Fruit fly (Drosophila melanogaster): ENCODE measurements around the gene eIF1A.

The eIF1A gene

dm6 chr3R:18311368-18311919 is 37.0 kb downstream of the eIF1A start (continued):
- TF ChIP-seq BtbVII (GFP tag; optimal IDR thresholded peaks at IDR 0.05): peak; percentile 39
- peak; percentile 48; the same call in 1 of the 2 replicates for TF ChIP-seq wdn (GFP tag; IDR thresholded peaks at IDR 0.05)
- no peak for TF ChIP-seq lmd (GFP tag; IDR thresholded peaks at IDR 0.05)
- peak; percentile 37 for TF ChIP-seq HmgZ (tag; optimal IDR thresholded peaks at IDR 0.05)
- TF ChIP-seq CG16813 (GFP tag; IDR thresholded peaks at IDR 0.05; ENCODE audit: partially characterized antibody): no peak
- peak; percentile 83 for TF ChIP-seq ftz-f1 (GFP tag; optimal IDR thresholded peaks at IDR 0.05)
- no peak for TF ChIP-seq lov (optimal IDR thresholded peaks at IDR 0.05)
- 0 out of 3 replicates have a peak, but pooled peaks have one; percentile 38 for TF ChIP-seq lov (GFP tag; IDR thresholded peaks at IDR 0.05)
- peak; percentile 79 for TF ChIP-seq CG1603 (tag; optimal IDR thresholded peaks at IDR 0.05)
- TF ChIP-seq Aef1 (GFP tag; IDR thresholded peaks at IDR 0.05): 0 out of 3 replicates have a peak, but pooled peaks have one; percentile 36
- TF ChIP-seq CG32532 (GFP tag; IDR thresholded peaks at IDR 0.05): peak; percentile 50; the same call in 1 of the 2 replicates
- TF ChIP-seq bbx (GFP tag; IDR thresholded peaks at IDR 0.05; ENCODE audit: partially characterized antibody): peak; percentile 53; the same call in 1 of the 2 replicates
- peak; percentile 52 for TF ChIP-seq CG8089 (GFP tag; optimal IDR thresholded peaks at IDR 0.05)
- TF ChIP-seq Hr3 (GFP tag; optimal IDR thresholded peaks at IDR 0.05): peak; percentile 4
- peak; percentile 25 for TF ChIP-seq CG1647 (GFP tag; optimal IDR thresholded peaks at IDR 0.05)
- no peak for TF ChIP-seq sens-2 (GFP tag; IDR thresholded peaks at IDR 0.05)
- TF ChIP-seq CG6791 (GFP tag; IDR thresholded peaks at IDR 0.05; ENCODE audit: partially characterized antibody): no peak
- TF ChIP-seq sug (tag; optimal IDR thresholded peaks at IDR 0.05): peak; percentile 23
- 0 out of 3 replicates have a peak, but pooled peaks have one; percentile 27 for TF ChIP-seq so (GFP tag; IDR thresholded peaks at IDR 0.05)
- peak; percentile 81 for TF ChIP-seq CG12391 (tag; optimal IDR thresholded peaks at IDR 0.05)
- peak; percentile 2 for TF ChIP-seq Vsx1 (GFP tag; optimal IDR thresholded peaks at IDR 0.05)
- 0 out of 2 replicates have a peak, but pooled peaks have one; percentile 2 for TF ChIP-seq E2f1 (GFP tag; IDR thresholded peaks at IDR 0.05)
- no peak for TF ChIP-seq CG7357 (GFP tag; IDR thresholded peaks at IDR 0.05)
- TF ChIP-seq CG8765 (GFP tag; IDR thresholded peaks at IDR 0.05): peak; percentile 29; the same call in 1 of the 2 replicates
- peak; percentile 31 for TF ChIP-seq CG12104 (GFP tag; optimal IDR thresholded peaks at IDR 0.05)
- no peak for TF ChIP-seq CG4404 (GFP tag; IDR thresholded peaks at IDR 0.05)
- peak; percentile 68 for TF ChIP-seq pros (GFP tag; optimal IDR thresholded peaks at IDR 0.05)
- peak; percentile 73 for TF ChIP-seq CG8924 (tag; optimal IDR thresholded peaks at IDR 0.05)
- no peak; the same call in 1 of the 2 replicates for TF ChIP-seq CG13287 (GFP tag; IDR thresholded peaks at IDR 0.05; ENCODE audit: partially characterized antibody)
- TF ChIP-seq NFAT (GFP tag; IDR thresholded peaks at IDR 0.05): peak; percentile 57
- TF ChIP-seq HHEX (GFP tag; optimal IDR thresholded peaks at IDR 0.05): peak; percentile 64
- TF ChIP-seq CG8290 (GFP tag; optimal IDR thresholded peaks at IDR 0.05): no peak
- peak; percentile 47 to 71 for TF ChIP-seq CG8290 (tag; optimal IDR thresholded peaks at IDR 0.05)
- peak; percentile 8 for TF ChIP-seq CG33213 (GFP tag; optimal IDR thresholded peaks at IDR 0.05)
- no peak for TF ChIP-seq Dbx (GFP tag; IDR thresholded peaks at IDR 0.05)
- TF ChIP-seq CG10654 (GFP tag; optimal IDR thresholded peaks at IDR 0.05): peak; percentile 45
- TF ChIP-seq CG1233 (GFP tag; optimal IDR thresholded peaks at IDR 0.05): peak; percentile 1
- TF ChIP-seq dmrt99B (tag; optimal IDR thresholded peaks at IDR 0.05): peak; percentile 64
- peak; percentile 15 for TF ChIP-seq NfI (GFP tag; optimal IDR thresholded peaks at IDR 0.05)
- no peak for TF ChIP-seq ind (GFP tag; optimal IDR thresholded peaks at IDR 0.05)
- 0 out of 3 replicates have a peak, but pooled peaks have one; percentile 36 for TF ChIP-seq CG11560 (tag; IDR thresholded peaks at IDR 0.05)
- peak; percentile 11 for TF ChIP-seq CG2120 (GFP tag; optimal IDR thresholded peaks at IDR 0.05)
- peak; percentile 51 for TF ChIP-seq CG3838 (GFP tag; optimal IDR thresholded peaks at IDR 0.05)
- peak; percentile 2 for TF ChIP-seq shn (GFP tag; optimal IDR thresholded peaks at IDR 0.05)
- peak; percentile 26 for TF ChIP-seq eyg (GFP tag; optimal IDR thresholded peaks at IDR 0.05)
- peak; percentile 97 for TF ChIP-seq abd-A (tag; optimal IDR thresholded peaks at IDR 0.05)
- TF ChIP-seq CG3995 (GFP tag; optimal IDR thresholded peaks at IDR 0.05): no peak
- TF ChIP-seq CG17568 (GFP tag; optimal IDR thresholded peaks at IDR 0.05): peak; percentile 53
- no peak for TF ChIP-seq br (optimal IDR thresholded peaks at IDR 0.05)
- peak; percentile 72 for TF ChIP-seq CG9437 (GFP tag; optimal IDR thresholded peaks at IDR 0.05)
- TF ChIP-seq CG9215 (GFP tag; IDR thresholded peaks at IDR 0.05): peak; percentile 32; the same call in 1 of the 2 replicates
